Worm (Caenorhabditis elegans): ENCODE data around the gene fipr-8.

DNA sequence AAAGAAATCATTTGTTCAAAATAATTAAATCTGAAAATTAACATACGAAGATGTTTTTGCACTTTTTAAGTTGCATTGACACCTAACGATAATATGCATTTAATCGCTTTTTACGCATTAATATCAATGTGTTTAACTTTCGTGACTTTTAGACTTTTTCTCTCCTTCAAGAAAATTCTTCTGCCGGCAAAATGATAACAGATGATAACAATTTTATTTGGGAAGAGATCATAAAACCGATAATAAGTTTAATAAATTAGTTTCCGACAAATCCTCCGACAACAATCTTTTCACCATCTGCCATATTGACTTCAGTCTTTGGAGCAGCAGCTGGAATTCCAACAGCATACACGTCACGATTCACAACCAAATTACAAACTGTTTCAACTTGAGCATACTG, 40.4 kb upstream of the fipr-8 start:
- TF ChIP-seq ceh-34 (tag; optimal IDR thresholded peaks at IDR 0.05) (no peak), fkh-10 (GFP tag; optimal IDR thresholded peaks at IDR 0.05) (no peak), ceh-6 (GFP tag; optimal IDR thresholded peaks at IDR 0.05) (no peak), pqm-1 (tag; optimal IDR thresholded peaks at IDR 0.05) (no peak), fkh-6 (tag; optimal IDR thresholded peaks at IDR 0.05) (no peak), pag-3 (tag; optimal IDR thresholded peaks at IDR 0.05; ENCODE audit: borderline replicate concordance) (no peak), ets-4 (tag; optimal IDR thresholded peaks at IDR 0.05) (no peak), nfya-1 (tag; optimal IDR thresholded peaks at IDR 0.05) (no peak), pha-4 (tag; optimal IDR thresholded peaks at IDR 0.05) (no peak), ceh-14 (tag; optimal IDR thresholded peaks at IDR 0.05) (no peak), ztf-16 (tag; optimal IDR thresholded peaks at IDR 0.05) (no peak), unc-42 (tag; optimal IDR thresholded peaks at IDR 0.05) (no peak), K02D7.2 (tag; optimal IDR thresholded peaks at IDR 0.05) (no peak), pha-2 (tag; optimal IDR thresholded peaks at IDR 0.05) (no peak)
